Worm (Caenorhabditis elegans) whole organism, young adult: ENCODE data around the gene ttr-29.

Experiments used
- cebp-2 ChIP-seq: fragments of 200-800 bp; sonication (Bioruptor generic); IDR thresholded peaks from 2 replicates; pipeline ENCODE4 v1.3.6; 2022; ENCODE audit warnings: missing genetic modification characterization, missing compliant biosample characterization
- dpl-1 ChIP-seq: fragments of 150-350 bp; optimal IDR thresholded peaks from 2 replicates; lab custom pipeline; 2014; ENCODE audit warnings: missing biosample characterization, missing genetic modification reagents, missing genetic modification characterization
- ekl-4 ChIP-seq: fragments of 200-800 bp; sonication (Bioruptor generic); IDR thresholded peaks from 2 replicates; pipeline ENCODE4 v1.3.6; 2022; ENCODE audit warnings: missing genetic modification reagents, missing genetic modification characterization, missing compliant biosample characterization
- hlh-26 ChIP-seq: fragments of 200-800 bp; sonication (Bioruptor generic); conservative IDR thresholded peaks from 2 replicates; pipeline ENCODE4 v1.3.6; 2022; ENCODE audit warnings: missing genetic modification reagents, missing genetic modification characterization, missing compliant biosample characterization
- lin-54 ChIP-seq: fragments of 200-800 bp; sonication (Bioruptor generic); optimal IDR thresholded peaks from 2 replicates; lab custom pipeline; 2018; ENCODE audit warnings: mild to moderate bottlenecking, missing genetic modification characterization, missing compliant biosample characterization
- unc-130 ChIP-seq: sonication (generic microtip); optimal IDR thresholded peaks from 2 replicates; lab custom pipeline; 2016; ENCODE audit warnings: missing genetic modification reagents, missing genetic modification characterization, missing compliant biosample characterization

- TF ChIP-seq cebp-2 (GFP tag; lab: Robert Waterston, UW) (no peak), dpl-1 (no peak), hlh-26 (GFP tag; lab: Robert Waterston, UW) (no peak), ekl-4 (GFP tag; lab: Robert Waterston, UW) (no peak), lin-54 (GFP tag; lab: Kevin White, UChicago) (no peak), unc-130 (GFP tag; lab: Kevin White, UChicago) (no peak)
Measured at ce11 chrV:12879349-12879748, 27.3 kb downstream of the ttr-29 start.
